Fruit fly (Drosophila melanogaster) whole organism, embryonic: ENCODE results near the gene CG10132.

Experiments
- Aef1 ChIP-seq: fragments of 200-800 bp; sonication (Bioruptor generic); IDR thresholded peaks from 3 replicates; pipeline ENCODE4 v1.3.6; 2022; ENCODE audit warnings: missing biosample characterization, missing genetic modification characterization
- Blimp-1 ChIP-seq: fragments of 200-800 bp; sonication (Bioruptor generic); optimal IDR thresholded peaks from 3 replicates; lab custom pipeline; 2018; ENCODE audit warnings: missing biosample characterization, missing genetic modification characterization, mild to moderate bottlenecking, moderate library complexity, missing genetic modification reagents
- CG10274 ChIP-seq: fragments of 200-800 bp; sonication (Bioruptor generic); optimal IDR thresholded peaks from 3 replicates; lab custom pipeline; 2017; ENCODE audit warnings: missing biosample characterization, mild to moderate bottlenecking, missing genetic modification characterization
- CG11504 ChIP-seq: fragments of 200-800 bp; sonication (Bioruptor generic); optimal IDR thresholded peaks from 3 replicates; lab custom pipeline; 2019; ENCODE audit warnings: missing biosample characterization, mild to moderate bottlenecking, missing genetic modification characterization, moderate library complexity
- CG11723 ChIP-seq: fragments of 200-800 bp; sonication (Bioruptor generic); optimal IDR thresholded peaks from 2 replicates; lab custom pipeline; 2017; ENCODE audit warnings: missing biosample characterization, mild to moderate bottlenecking, missing genetic modification characterization
- CG15479 ChIP-seq: fragments of 200-800 bp; sonication (Bioruptor generic); optimal IDR thresholded peaks from 3 replicates; lab custom pipeline; 2019; ENCODE audit warnings: missing biosample characterization, mild to moderate bottlenecking, missing genetic modification characterization, moderate library complexity
- CG1602 ChIP-seq: fragments of 200-800 bp; sonication (Bioruptor generic); optimal IDR thresholded peaks from 3 replicates; lab custom pipeline; 2016; ENCODE audit warnings: missing biosample characterization, missing genetic modification characterization
- CG16863 ChIP-seq: fragments of 200-800 bp; sonication (Bioruptor generic); optimal IDR thresholded peaks from 3 replicates; lab custom pipeline; 2016; ENCODE audit warnings: missing biosample characterization, missing genetic modification characterization
- CG1792 ChIP-seq: fragments of 200-800 bp; sonication (Bioruptor generic); optimal IDR thresholded peaks from 2 replicates; lab custom pipeline; 2016; ENCODE audit warnings: missing biosample characterization, missing genetic modification characterization
- CG18619 ChIP-seq: fragments of 200-800 bp; sonication (Bioruptor generic); optimal IDR thresholded peaks from 3 replicates; lab custom pipeline; 2017; ENCODE audit warnings: missing biosample characterization, mild to moderate bottlenecking, missing genetic modification characterization
- CG18764 ChIP-seq: fragments of 200-800 bp; sonication (Bioruptor generic); optimal IDR thresholded peaks from 3 replicates; lab custom pipeline; 2016; ENCODE audit warnings: missing biosample characterization, missing genetic modification characterization
- CG2120 ChIP-seq: fragments of 200-800 bp; sonication (Bioruptor generic); optimal IDR thresholded peaks from 3 replicates; lab custom pipeline; 2016; ENCODE audit warnings: missing biosample characterization, missing genetic modification characterization
- CG2202 ChIP-seq: fragments of 200-800 bp; sonication (Bioruptor generic); optimal IDR thresholded peaks from 2 replicates; lab custom pipeline; 2018; ENCODE audit warnings: missing biosample characterization, mild to moderate bottlenecking, missing genetic modification characterization
- CG31224 ChIP-seq: fragments of 200-800 bp; sonication (Bioruptor generic); IDR thresholded peaks from 2 replicates; pipeline ENCODE4 v1.3.6; 2022; ENCODE audit warnings: missing biosample characterization, missing genetic modification characterization
- CG32772 ChIP-seq: fragments of 200-800 bp; sonication (Bioruptor generic); IDR thresholded peaks from 2 replicates; pipeline ENCODE4 v1.3.6; 2022; ENCODE audit warnings: missing biosample characterization, missing genetic modification characterization
- CG33213 ChIP-seq: fragments of 200-800 bp; sonication (Bioruptor generic); optimal IDR thresholded peaks from 3 replicates; lab custom pipeline; 2016; ENCODE audit warnings: missing biosample characterization, missing genetic modification characterization
- CG33557 ChIP-seq: fragments of 200-800 bp; sonication (Bioruptor generic); optimal IDR thresholded peaks from 2 replicates; lab custom pipeline; 2019; ENCODE audit warnings: missing biosample characterization, mild to moderate bottlenecking, missing genetic modification characterization, moderate library complexity
- CG4282 ChIP-seq: fragments of 200-800 bp; sonication (Bioruptor generic); optimal IDR thresholded peaks from 2 replicates; lab custom pipeline; 2016; ENCODE audit warnings: missing biosample characterization, missing genetic modification characterization
- CG5180 ChIP-seq: fragments of 200-800 bp; sonication (Bioruptor generic); optimal IDR thresholded peaks from 3 replicates; lab custom pipeline; 2017; ENCODE audit warnings: missing biosample characterization, missing genetic modification characterization, mild to moderate bottlenecking, moderate library complexity, missing genetic modification reagents
- CG6791 ChIP-seq: fragments of 200-800 bp; sonication (Bioruptor generic); IDR thresholded peaks from 3 replicates; pipeline ENCODE4 v1.3.6; 2022; ENCODE audit warnings: missing biosample characterization, missing genetic modification characterization; ENCODE audit not compliant: partially characterized antibody
- CG7357 ChIP-seq: fragments of 200-800 bp; sonication (Bioruptor generic); IDR thresholded peaks from 3 replicates; pipeline ENCODE4 v1.3.6; 2022; ENCODE audit warnings: missing biosample characterization, missing genetic modification characterization
- CG7372 ChIP-seq: fragments of 200-800 bp; sonication (Bioruptor generic); IDR thresholded peaks from 2 replicates; pipeline ENCODE4 v1.3.6; 2022; ENCODE audit warnings: missing biosample characterization, missing genetic modification characterization
- CG8765 ChIP-seq: fragments of 200-800 bp; sonication (Bioruptor generic); IDR thresholded peaks from 2 replicates; pipeline ENCODE4 v1.3.6; 2022; ENCODE audit warnings: missing biosample characterization, missing genetic modification characterization
- CG9876 ChIP-seq: fragments of 200-800 bp; sonication (Bioruptor generic); optimal IDR thresholded peaks from 2 replicates; lab custom pipeline; 2016; ENCODE audit warnings: missing biosample characterization, missing genetic modification characterization
- Camta ChIP-seq: fragments of 200-800 bp; sonication (Bioruptor generic); optimal IDR thresholded peaks from 2 replicates; lab custom pipeline; 2016; ENCODE audit warnings: missing biosample characterization, missing genetic modification characterization
- Dek ChIP-seq: fragments of 200-800 bp; sonication (Bioruptor generic); optimal IDR thresholded peaks from 3 replicates; lab custom pipeline; 2019; ENCODE audit warnings: missing biosample characterization, mild to moderate bottlenecking, missing genetic modification characterization, moderate library complexity
- Dref ChIP-seq: fragments of 200-800 bp; sonication (Bioruptor generic); IDR thresholded peaks from 2 replicates; pipeline ENCODE4 v1.3.6; 2022; ENCODE audit warnings: missing biosample characterization, missing genetic modification characterization
- Drgx ChIP-seq: fragments of 200-800 bp; sonication (Bioruptor generic); IDR thresholded peaks from 2 replicates; pipeline ENCODE4 v1.3.6; 2022; ENCODE audit warnings: missing biosample characterization, missing genetic modification characterization
- E2f1 ChIP-seq: fragments of 200-800 bp; sonication (Bioruptor generic); IDR thresholded peaks from 2 replicates; pipeline ENCODE4 v1.3.6; 2022; ENCODE audit warnings: missing biosample characterization, missing genetic modification characterization
- HLHmδ ChIP-seq: fragments of 200-800 bp; sonication (Bioruptor generic); optimal IDR thresholded peaks from 2 replicates; lab custom pipeline; 2018; ENCODE audit warnings: missing biosample characterization, mild to moderate bottlenecking, missing genetic modification characterization, moderate library complexity
- Kr ChIP-seq: fragments of 200-800 bp; sonication (Bioruptor generic); optimal IDR thresholded peaks from 2 replicates; lab custom pipeline; 2017; ENCODE audit warnings: missing biosample characterization, mild to moderate bottlenecking, missing genetic modification characterization
- PHDP ChIP-seq: fragments of 200-800 bp; sonication (Bioruptor generic); optimal IDR thresholded peaks from 3 replicates; lab custom pipeline; 2018; ENCODE audit warnings: missing biosample characterization, mild to moderate bottlenecking, missing genetic modification characterization, moderate library complexity
- bcd ChIP-seq: fragments of 200-800 bp; sonication (Bioruptor generic); optimal IDR thresholded peaks from 2 replicates; lab custom pipeline; 2017; ENCODE audit warnings: missing biosample characterization, mild to moderate bottlenecking, missing genetic modification characterization
- cg ChIP-seq: fragments of 200-800 bp; sonication (Bioruptor generic); optimal IDR thresholded peaks from 3 replicates; lab custom pipeline; 2019; ENCODE audit warnings: missing biosample characterization, mild to moderate bottlenecking, missing genetic modification characterization, moderate library complexity
- chn ChIP-seq: fragments of 200-800 bp; sonication (Bioruptor generic); optimal IDR thresholded peaks from 2 replicates; lab custom pipeline; 2016; ENCODE audit warnings: missing biosample characterization, missing genetic modification characterization
- fd64A ChIP-seq: fragments of 200-800 bp; sonication (Bioruptor generic); optimal IDR thresholded peaks from 3 replicates; lab custom pipeline; 2018; ENCODE audit warnings: missing biosample characterization, mild to moderate bottlenecking, missing genetic modification characterization
- grau ChIP-seq: fragments of 200-800 bp; optimal IDR thresholded peaks from 3 replicates; lab custom pipeline; 2019; ENCODE audit warnings: missing biosample characterization, mild to moderate bottlenecking, missing genetic modification characterization, moderate library complexity
- kay ChIP-seq: fragments of 200-800 bp; sonication (Bioruptor generic); optimal IDR thresholded peaks from 2 replicates; lab custom pipeline; 2016; ENCODE audit warnings: missing biosample characterization, missing genetic modification characterization
- lola ChIP-seq, 3 experiments: fragments of >200 bp in 2 of 3; fragments of 200-800 bp in 1 of 3; sonication (Bioruptor generic) in 1 of 3; optimal IDR thresholded peaks; 2 replicates each; lab custom pipeline; 2017 to 2019; ENCODE audit warnings: missing biosample characterization in 3 of 3, missing genetic modification characterization in 3 of 3, mild to moderate bottlenecking in 1 of 3, moderate library complexity in 1 of 3
- onecut ChIP-seq: fragments of 200-800 bp; sonication (Bioruptor generic); IDR thresholded peaks from 2 replicates; pipeline ENCODE4 v1.3.6; 2022; ENCODE audit warnings: missing biosample characterization, missing genetic modification characterization
- org-1 ChIP-seq: fragments of 200-800 bp; sonication (Bioruptor generic); optimal IDR thresholded peaks from 2 replicates; lab custom pipeline; 2017; ENCODE audit warnings: missing biosample characterization, missing genetic modification characterization
- pb ChIP-seq: fragments of 200-800 bp; sonication (Bioruptor generic); optimal IDR thresholded peaks from 3 replicates; lab custom pipeline; 2016; ENCODE audit warnings: missing biosample characterization, missing genetic modification characterization
- ro ChIP-seq: fragments of 200-800 bp; sonication (Bioruptor generic); IDR thresholded peaks from 2 replicates; pipeline ENCODE4 v1.3.6; 2022; ENCODE audit warnings: missing biosample characterization, missing genetic modification characterization

CG10132 gene

DNA sequence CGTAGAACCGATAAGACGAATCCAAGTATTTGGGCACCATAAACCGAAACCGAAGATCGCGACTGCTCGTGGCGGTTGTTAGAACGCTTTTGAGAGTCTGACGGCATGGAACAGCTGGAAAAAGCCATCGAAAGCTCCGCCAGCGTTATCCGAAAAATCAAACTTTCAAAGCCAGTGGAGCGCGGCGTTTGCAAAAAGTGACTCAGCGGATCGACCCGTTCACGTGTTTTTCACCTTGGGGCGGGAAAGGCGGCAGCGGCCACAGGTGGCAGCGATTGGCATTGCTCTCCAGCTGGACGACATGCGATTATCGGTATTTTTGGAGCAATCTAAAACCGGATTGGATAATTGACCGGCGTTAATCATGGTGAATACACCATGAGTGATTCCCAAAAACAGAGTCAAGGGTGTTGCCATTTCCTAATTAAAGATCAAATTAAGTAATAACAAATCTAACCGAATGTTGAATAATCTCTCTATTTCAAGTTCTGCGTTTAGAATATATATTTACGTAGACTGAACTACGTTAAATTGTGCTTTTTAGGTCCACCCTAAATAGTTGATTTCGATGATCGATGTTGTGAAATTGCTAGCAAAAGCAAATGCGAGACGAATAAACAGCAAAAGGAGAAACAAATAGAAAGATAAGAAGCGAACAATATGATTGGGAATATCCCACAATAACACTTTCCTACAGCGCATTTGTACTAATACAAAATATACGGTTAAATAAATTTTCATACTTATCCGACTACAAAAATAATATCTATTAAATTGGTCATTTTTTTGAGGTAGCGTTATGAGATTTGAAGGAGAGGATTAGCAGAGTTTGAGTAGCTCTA lies 28.5 kb downstream of the CG10132 start, which contains the start of gene CG10337 (continued):
- TF ChIP-seq CG2202 (tag; lab: Kevin White, UChicago) (no peak), CG32772 (no peak), ro (GFP tag; lab: Robert Waterston, UW) (no peak), Aef1 (0 out of 3 replicates have a peak, but pooled peaks have one; percentile 25), CG31224 (GFP tag; lab: Robert Waterston, UW) (peak; percentile 31; the same call in 1 of the 2 replicates), Camta (GFP tag; lab: Kevin White, UChicago) (no peak), cg (GFP tag; lab: Kevin White, UChicago) (no peak), CG10274 (peak; percentile 95), CG2120 (GFP tag; lab: Kevin White, UChicago) (peak; percentile 70), onecut (GFP tag; lab: Robert Waterston, UW) (no peak), bcd (peak; percentile 36), CG18764 (GFP tag; lab: Kevin White, UChicago) (no peak), Kr (no peak), Blimp-1 (no peak), grau (tag; lab: Kevin White, UChicago) (peak; percentile 64), CG7372 (GFP tag; lab: Robert Waterston, UW) (no peak), CG11504 (peak; percentile 64), org-1 (peak; percentile 72), CG6791 (no peak), Dek (tag; lab: Kevin White, UChicago) (peak; percentile 46), CG16863 (GFP tag; lab: Kevin White, UChicago) (no peak), CG33557 (GFP tag; lab: Kevin White, UChicago) (no peak), CG1602 (GFP tag; lab: Kevin White, UChicago) (peak; percentile 6), CG18619 (GFP tag; lab: Kevin White, UChicago) (peak; percentile 37), Dref (no peak), chn (GFP tag; lab: Kevin White, UChicago) (no peak), pb (GFP tag; lab: Kevin White, UChicago) (no peak), CG11723 (GFP tag; lab: Kevin White, UChicago) (peak; percentile 12), CG4282 (GFP tag; lab: Kevin White, UChicago) (no peak), PHDP (peak; percentile 55), Drgx (GFP tag; lab: Robert Waterston, UW) (no peak), fd64A (GFP tag; lab: Kevin White, UChicago) (peak; percentile 23), kay (peak; percentile 53), CG5180 (GFP tag; lab: Kevin White, UChicago) (peak; percentile 37), CG8765 (GFP tag; lab: Robert Waterston, UW) (peak; percentile 43; the same call in 1 of the 2 replicates), CG9876 (GFP tag; lab: Kevin White, UChicago) (no peak), CG7357 (no peak), lola (GFP tag; optimal IDR thresholded peaks at IDR 0.05; lab: Kevin White, UChicago) (no peak), HLHmδ (GFP tag; lab: Kevin White, UChicago) (no peak), E2f1 (GFP tag; lab: Robert Waterston, UW) (no peak), CG33213 (GFP tag; lab: Kevin White, UChicago) (no peak), CG1792 (GFP tag; lab: Kevin White, UChicago) (no peak), CG15479 (GFP tag; lab: Kevin White, UChicago) (peak; percentile 56)
